Worm (Caenorhabditis elegans): ENCODE data around the gene nhr-179.

DNA sequence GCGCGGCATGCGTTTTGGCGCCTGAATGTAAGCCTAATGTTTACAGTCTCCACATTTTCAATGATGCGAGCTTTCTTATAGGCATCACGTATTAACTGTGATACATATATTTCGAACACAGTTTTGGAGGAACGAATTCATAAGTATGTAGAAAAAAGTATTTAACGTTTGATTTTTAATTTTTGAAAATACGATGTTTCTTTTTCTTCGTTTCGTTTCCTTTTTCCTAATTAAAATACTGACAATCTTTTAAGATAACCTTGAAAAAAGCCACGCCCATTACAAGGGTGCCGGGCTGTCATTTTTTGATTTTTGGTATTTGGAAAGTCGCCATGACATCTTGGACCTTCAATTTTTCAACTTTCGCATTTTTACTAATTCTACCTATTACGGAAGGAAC is 46.3 kb upstream of the nhr-179 start, which contains the start of gene K04F1.9:
- TF ChIP-seq mdt-29 (GFP tag; IDR thresholded peaks at IDR 0.05) (no peak), ceh-32 (tag; optimal IDR thresholded peaks at IDR 0.05; ENCODE audit: poor library complexity) (no peak), pha-4 (GFP tag; IDR thresholded peaks at IDR 0.05) (no peak), pha-4 (tag; optimal IDR thresholded peaks at IDR 0.05) (no peak), ceh-82 (tag; optimal IDR thresholded peaks at IDR 0.05) (no peak), rbr-2 (tag; optimal IDR thresholded peaks at IDR 0.05) (no peak), Y105C5A.15 (GFP tag; IDR thresholded peaks at IDR 0.05) (no peak), snpc-1.2 (GFP tag; IDR thresholded peaks at IDR 0.05) (no peak), nhr-11 (tag; optimal IDR thresholded peaks at IDR 0.05) (no peak), ama-1 (optimal IDR thresholded peaks at IDR 0.05) (no peak), zag-1 (tag; optimal IDR thresholded peaks at IDR 0.05) (no peak), lsy-2 (tag; optimal IDR thresholded peaks at IDR 0.05) (no peak), dve-1 (tag; optimal IDR thresholded peaks at IDR 0.05; ENCODE audit: insufficient read depth) (no peak), mep-1 (tag; optimal IDR thresholded peaks at IDR 0.05) (no peak), php-3 (GFP tag; IDR thresholded peaks at IDR 0.05) (no peak)

Measured in whole organism, L4 larva.